Fruit fly (Drosophila melanogaster): ENCODE results near the gene Sfp93F.

Sfp93F gene

dm6 chr3R:21698895-21699300 is 37.2 kb downstream of the Sfp93F start (continued):
- TF ChIP-seq Eip75B (GFP tag; optimal IDR thresholded peaks at IDR 0.05) (peak; percentile 79), CG15336 (GFP tag; IDR thresholded peaks at IDR 0.05) (peak; percentile 89), topi (GFP tag; optimal IDR thresholded peaks at IDR 0.05) (peak; percentile 72), Smox (GFP tag; optimal IDR thresholded peaks at IDR 0.05) (peak; percentile 58), lz (GFP tag; optimal IDR thresholded peaks at IDR 0.05) (peak; percentile 55), CG8319 (GFP tag; optimal IDR thresholded peaks at IDR 0.05) (peak; percentile 77), pdm3 (GFP tag; optimal IDR thresholded peaks at IDR 0.05) (peak; percentile 81), CG9139 (GFP tag; optimal IDR thresholded peaks at IDR 0.05) (peak; percentile 71), CG11902 (GFP tag; optimal IDR thresholded peaks at IDR 0.05) (peak; percentile 65), cyc (GFP tag; optimal IDR thresholded peaks at IDR 0.05) (peak; percentile 47), eg (GFP tag; IDR thresholded peaks at IDR 0.05) (peak; percentile 65; the same call in 1 of the 3 replicates), CG10669 (GFP tag; optimal IDR thresholded peaks at IDR 0.05) (peak; percentile 90), ss (GFP tag; optimal IDR thresholded peaks at IDR 0.05) (peak; percentile 88 to 91), CG6808 (GFP tag; optimal IDR thresholded peaks at IDR 0.05) (peak; percentile 90), CG6792 (GFP tag; optimal IDR thresholded peaks at IDR 0.05) (peak; percentile 81), vri (GFP tag; optimal IDR thresholded peaks at IDR 0.05) (no peak), fd85E (GFP tag; optimal IDR thresholded peaks at IDR 0.05) (no peak), CG10631 (GFP tag; optimal IDR thresholded peaks at IDR 0.05) (peak; percentile 85), CG34406 (GFP tag; optimal IDR thresholded peaks at IDR 0.05) (peak; percentile 81), CG8119 (GFP tag; IDR thresholded peaks at IDR 0.05) (peak; percentile 92), achi (GFP tag; optimal IDR thresholded peaks at IDR 0.05) (peak; percentile 84), spab (GFP tag; optimal IDR thresholded peaks at IDR 0.05) (peak; percentile 88), Ets21C (GFP tag; optimal IDR thresholded peaks at IDR 0.05) (peak; percentile 20), CG11294 (GFP tag; IDR thresholded peaks at IDR 0.05) (peak; percentile 53), Ets96B (tag; optimal IDR thresholded peaks at IDR 0.05) (peak; percentile 93), Hr39 (GFP tag; optimal IDR thresholded peaks at IDR 0.05) (peak; percentile 46), Hr4 (GFP tag; optimal IDR thresholded peaks at IDR 0.05) (peak; percentile 79), Sox102F (GFP tag; optimal IDR thresholded peaks at IDR 0.05) (peak; percentile 70)

dm6 chr3R:21693110-21693672 is 42.9 kb downstream of the Sfp93F start:
- no peak for TF ChIP-seq dsx (GFP tag; optimal IDR thresholded peaks at IDR 0.05; ENCODE audit: poor library complexity, severe bottlenecking)
- TF ChIP-seq Eip93F (GFP tag; optimal IDR thresholded peaks at IDR 0.05) = no peak
- TF ChIP-seq vri (GFP tag; optimal IDR thresholded peaks at IDR 0.05) = no peak
- TF ChIP-seq ss (GFP tag; optimal IDR thresholded peaks at IDR 0.05) = peak in 1 of 2 experiments; percentile 15

dm6 chr3R:21691114-21691513 is 45.0 kb downstream of the Sfp93F start:
- TF ChIP-seq salr (GFP tag; optimal IDR thresholded peaks at IDR 0.05) = no peak
- no peak for TF ChIP-seq topi (GFP tag; optimal IDR thresholded peaks at IDR 0.05)
- TF ChIP-seq CG6276 (GFP tag; optimal IDR thresholded peaks at IDR 0.05) = peak; percentile 2
- TF ChIP-seq Eip93F (GFP tag; optimal IDR thresholded peaks at IDR 0.05) = no peak
- no peak for TF ChIP-seq Sox15 (GFP tag; optimal IDR thresholded peaks at IDR 0.05)
- TF ChIP-seq Eip78C (GFP tag) = peak; percentile 24
- no peak for TF ChIP-seq ss (GFP tag; optimal IDR thresholded peaks at IDR 0.05)
- TF ChIP-seq CG32006 (GFP tag; optimal IDR thresholded peaks at IDR 0.05) = peak; percentile 5
- TF ChIP-seq Blimp-1 (GFP tag; optimal IDR thresholded peaks at IDR 0.05) = no peak
- TF ChIP-seq CG8632 (GFP tag; optimal IDR thresholded peaks at IDR 0.05) = no peak
- peak; percentile 53; the same call in 1 of the 2 replicates for TF ChIP-seq CG15336 (GFP tag; IDR thresholded peaks at IDR 0.05)
- TF ChIP-seq eg (GFP tag; IDR thresholded peaks at IDR 0.05) = no peak
